Fruit fly (Drosophila melanogaster): ENCODE data around the gene RpS3.
A peak's percentile ranks its signal among the peaks of the same experiment; 100 is the strongest.

dm6 chr3R:23395720-23396119 is 37.1 kb downstream of the RpS3 start:
- TF ChIP-seq Pif1A (GFP tag; optimal IDR thresholded peaks at IDR 0.05) (peak; percentile 51), CG10348 (GFP tag; IDR thresholded peaks at IDR 0.05) (no peak), Ets98B (GFP tag; IDR thresholded peaks at IDR 0.05) (peak; percentile 71), CG4496 (GFP tag; IDR thresholded peaks at IDR 0.05) (peak; percentile 67), CG9948 (tag; optimal IDR thresholded peaks at IDR 0.05) (peak; percentile 11), rn (GFP tag; IDR thresholded peaks at IDR 0.05) (peak; percentile 44; the same call in 1 of the 2 replicates), CG12605 (GFP tag; IDR thresholded peaks at IDR 0.05) (peak; percentile 64), fd96Ca (GFP tag; IDR thresholded peaks at IDR 0.05) (0 out of 3 replicates have a peak, but pooled peaks have one; percentile 28), CG34367 (tag; optimal IDR thresholded peaks at IDR 0.05) (no peak)

Measured in whole organism, pupa.